Fruit fly (Drosophila melanogaster) whole organism, wandering third instar larva: ENCODE data around the gene mof.

ENCODE experiments used
- Abd-B ChIP-seq: fragments of >200 bp; optimal IDR thresholded peaks from 2 replicates; lab custom pipeline; 2017; ENCODE audit warnings: missing biosample characterization, missing genetic modification characterization
- CG9705 ChIP-seq: fragments of 200-800 bp; sonication (Bioruptor generic); optimal IDR thresholded peaks from 2 replicates; lab custom pipeline; 2018; ENCODE audit warnings: missing biosample characterization, mild to moderate bottlenecking, missing genetic modification characterization
- CrebA ChIP-seq: fragments of 200-800 bp; sonication (Bioruptor generic); optimal IDR thresholded peaks from 2 replicates; lab custom pipeline; 2016; ENCODE audit warnings: missing biosample characterization, mild to moderate bottlenecking, missing genetic modification characterization, borderline replicate concordance
- Dfd ChIP-seq: fragments of >200 bp; optimal IDR thresholded peaks from 2 replicates; lab custom pipeline; 2017; ENCODE audit warnings: missing biosample characterization, missing genetic modification characterization
- Dif ChIP-seq: fragments of 200-275, 200-300 bp; sonication (Bioruptor generic); optimal IDR thresholded peaks from 2 replicates; lab custom pipeline; 2018; ENCODE audit warnings: missing biosample characterization, missing genetic modification characterization; ENCODE audit not compliant: partially characterized antibody
- GATAd ChIP-seq: sonication (Bioruptor generic); optimal IDR thresholded peaks from 2 replicates; lab custom pipeline; 2016; ENCODE audit warnings: missing biosample characterization, missing genetic modification characterization
- HLH106 ChIP-seq: fragments of 200-800 bp; optimal IDR thresholded peaks from 3 replicates; lab custom pipeline; 2019; ENCODE audit warnings: missing biosample characterization, mild to moderate bottlenecking, missing genetic modification characterization, moderate library complexity
- Hnf4 ChIP-seq: fragments of 200-800 bp; sonication (Bioruptor generic); optimal IDR thresholded peaks from 2 replicates; lab custom pipeline; 2016; ENCODE audit warnings: missing biosample characterization, mild to moderate bottlenecking, missing genetic modification characterization
- Hr78 ChIP-seq: fragments of >200 bp; optimal IDR thresholded peaks from 2 replicates; lab custom pipeline; 2017; ENCODE audit warnings: missing biosample characterization, missing genetic modification characterization
- Hr83 ChIP-seq: fragments of 200-300 bp; sonication (Bioruptor generic); optimal IDR thresholded peaks from 2 replicates; lab custom pipeline; 2016; ENCODE audit warnings: missing biosample characterization, mild to moderate bottlenecking, missing genetic modification characterization, moderate library complexity; ENCODE audit not compliant: poor library complexity, severe bottlenecking
- Jra ChIP-seq: sonication (Bioruptor generic); optimal IDR thresholded peaks from 2 replicates; lab custom pipeline; 2016; ENCODE audit warnings: missing biosample characterization, missing genetic modification characterization
- Mio ChIP-seq: sonication (Bioruptor generic); optimal IDR thresholded peaks from 2 replicates; lab custom pipeline; 2016; ENCODE audit warnings: missing biosample characterization, missing genetic modification characterization
- Myc ChIP-seq: fragments of >200 bp; optimal IDR thresholded peaks from 2 replicates; lab custom pipeline; 2017
- N ChIP-seq: fragments of >200 bp; optimal IDR thresholded peaks from 2 replicates; lab custom pipeline; 2018; ENCODE audit warnings: missing biosample characterization, missing external identifiers, missing genetic modification characterization
- OdsH ChIP-seq: fragments of 200-800 bp; sonication (Bioruptor generic); optimal IDR thresholded peaks from 2 replicates; lab custom pipeline; 2016; ENCODE audit warnings: missing biosample characterization, mild to moderate bottlenecking, missing genetic modification characterization
- Rel ChIP-seq, 2 experiments: fragments of 200-800 bp; sonication (Bioruptor generic) in 1 of 2; optimal IDR thresholded peaks; 2 replicates in 1 of 2; 3 replicates in 1 of 2; lab custom pipeline; 2016 to 2019; ENCODE audit warnings: mild to moderate bottlenecking in 2 of 2, missing biosample characterization in 2 of 2, missing genetic modification characterization in 2 of 2, moderate library complexity in 1 of 2
- Sp1 ChIP-seq: fragments of 200-800 bp; sonication (Bioruptor generic); optimal IDR thresholded peaks from 3 replicates; lab custom pipeline; 2019; ENCODE audit warnings: missing biosample characterization, mild to moderate bottlenecking, missing genetic modification characterization, moderate library complexity
- br ChIP-seq: fragments of 200-800 bp; sonication (Bioruptor generic); optimal IDR thresholded peaks from 2 replicates; lab custom pipeline; 2016; ENCODE audit warnings: missing biosample characterization, missing genetic modification characterization
- brk ChIP-seq: fragments of 200-800 bp; sonication (Bioruptor generic); optimal IDR thresholded peaks from 2 replicates; lab custom pipeline; 2016; ENCODE audit warnings: missing biosample characterization, mild to moderate bottlenecking, missing genetic modification characterization
- dl ChIP-seq, 2 experiments: fragments of 175-275, 200-275 bp in 1 of 2; fragments of 200-275 bp in 1 of 2; sonication (Bioruptor generic); optimal IDR thresholded peaks; lab custom pipeline; 2018; ENCODE audit warnings: mild to moderate bottlenecking in 2 of 2, missing biosample characterization in 2 of 2, missing genetic modification characterization in 2 of 2, moderate library complexity in 2 of 2; ENCODE audit not compliant: partially characterized antibody in 2 of 2, insufficient read depth in 1 of 2
- dsf ChIP-seq: sonication (Bioruptor generic); optimal IDR thresholded peaks from 2 replicates; lab custom pipeline; 2016; ENCODE audit warnings: missing biosample characterization, missing genetic modification characterization, borderline replicate concordance
- foxo ChIP-seq, 2 experiments: fragments of 200-800 bp; sonication (Bioruptor generic); optimal IDR thresholded peaks; 2 replicates in 1 of 2; 3 replicates in 1 of 2; lab custom pipeline; 2016 to 2017; ENCODE audit warnings: missing biosample characterization in 2 of 2, missing genetic modification characterization in 2 of 2
- h ChIP-seq: fragments of 200-800 bp; sonication (Bioruptor generic); optimal IDR thresholded peaks from 3 replicates; lab custom pipeline; 2016; ENCODE audit warnings: missing biosample characterization, mild to moderate bottlenecking, missing genetic modification characterization
- psq ChIP-seq: fragments of 200-800 bp; sonication (Bioruptor generic); optimal IDR thresholded peaks from 3 replicates; lab custom pipeline; 2017; ENCODE audit warnings: missing biosample characterization, mild to moderate bottlenecking, missing genetic modification characterization, moderate library complexity
- rgr ChIP-seq: fragments of 200-800 bp; sonication (Bioruptor generic); optimal IDR thresholded peaks from 3 replicates; lab custom pipeline; 2016; ENCODE audit warnings: missing biosample characterization, mild to moderate bottlenecking, missing genetic modification characterization
- sage ChIP-seq: fragments of 200-800 bp; sonication (Bioruptor generic); optimal IDR thresholded peaks from 2 replicates; lab custom pipeline; 2016; ENCODE audit warnings: missing biosample characterization, mild to moderate bottlenecking, missing genetic modification characterization
- tai ChIP-seq: sonication (Bioruptor generic); optimal IDR thresholded peaks from 2 replicates; lab custom pipeline; 2016; ENCODE audit warnings: missing biosample characterization, missing genetic modification characterization
- usp ChIP-seq: fragments of >200 bp; optimal IDR thresholded peaks from 2 replicates; lab custom pipeline; 2017; ENCODE audit warnings: missing biosample characterization, missing genetic modification characterization
- woc ChIP-seq: sonication (Bioruptor generic); optimal IDR thresholded peaks from 2 replicates; lab custom pipeline; 2016; ENCODE audit warnings: missing biosample characterization, mild to moderate bottlenecking, missing genetic modification characterization

Gene mof

DNA sequence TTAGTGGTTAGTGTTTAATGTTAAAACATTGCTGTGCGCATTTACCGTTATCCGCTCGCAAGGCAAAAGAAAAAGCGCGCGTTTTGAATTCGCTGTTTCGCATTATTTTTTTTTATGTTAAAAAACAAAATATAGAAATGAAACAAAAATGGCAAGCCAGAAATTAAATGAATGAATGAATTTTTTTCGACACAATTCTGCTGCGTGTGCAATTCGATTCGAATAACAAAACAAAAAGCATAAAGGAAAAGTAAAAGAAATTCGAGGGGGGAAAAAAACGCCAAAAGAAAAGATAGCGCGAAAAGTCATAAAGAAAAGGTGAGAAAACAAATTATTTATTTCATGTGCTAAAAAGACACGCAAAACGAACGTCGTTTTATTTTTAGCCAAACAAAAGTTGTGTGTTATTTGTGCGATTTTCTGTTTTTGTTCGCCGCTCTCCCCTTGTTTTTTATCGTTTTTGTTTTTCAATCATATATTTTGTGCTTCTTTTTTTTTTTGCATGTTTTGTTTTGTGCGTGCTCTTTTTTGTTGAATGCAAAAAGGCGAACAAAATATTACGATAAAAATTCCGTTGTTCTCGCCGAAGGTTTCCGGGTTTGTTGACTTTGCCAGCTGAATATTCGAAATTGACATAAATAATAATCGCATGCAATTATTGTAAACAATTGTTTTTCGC, 40.8 kb upstream of the mof start:
- no peak for TF ChIP-seq GATAd (GFP tag; lab: Kevin White, UChicago)
- TF ChIP-seq OdsH (GFP tag; lab: Kevin White, UChicago) = no peak
- TF ChIP-seq rgr = no peak
- TF ChIP-seq HLH106 (tag; lab: Kevin White, UChicago) = no peak
- no peak for TF ChIP-seq Dif (GFP tag; lab: Kevin White, UChicago)
- TF ChIP-seq tai (GFP tag; lab: Kevin White, UChicago) = no peak
- TF ChIP-seq Hr83 (GFP tag; lab: Kevin White, UChicago) = no peak
- TF ChIP-seq Dfd (GFP tag; lab: Kevin White, UChicago) = no peak
- TF ChIP-seq CrebA (GFP tag; lab: Kevin White, UChicago) = no peak
- no peak for TF ChIP-seq Myc (lab: Kevin White, UChicago)
- no peak for TF ChIP-seq woc (GFP tag; lab: Kevin White, UChicago)
- TF ChIP-seq CG9705 (GFP tag; lab: Kevin White, UChicago) = no peak
- TF ChIP-seq usp = no peak
- TF ChIP-seq Abd-B (GFP tag; lab: Kevin White, UChicago) = no peak
- TF ChIP-seq Mio (GFP tag; lab: Kevin White, UChicago) = no peak
- no peak for TF ChIP-seq foxo (GFP tag; optimal IDR thresholded peaks at IDR 0.05; lab: Kevin White, UChicago)
- TF ChIP-seq brk (GFP tag; lab: Kevin White, UChicago) = peak; percentile 14
- TF ChIP-seq dsf (GFP tag; lab: Kevin White, UChicago) = no peak
- TF ChIP-seq psq = peak; percentile 70
- peak; percentile 23 for TF ChIP-seq Sp1 (GFP tag; lab: Kevin White, UChicago)
- TF ChIP-seq Hr78 = no peak

DNA sequence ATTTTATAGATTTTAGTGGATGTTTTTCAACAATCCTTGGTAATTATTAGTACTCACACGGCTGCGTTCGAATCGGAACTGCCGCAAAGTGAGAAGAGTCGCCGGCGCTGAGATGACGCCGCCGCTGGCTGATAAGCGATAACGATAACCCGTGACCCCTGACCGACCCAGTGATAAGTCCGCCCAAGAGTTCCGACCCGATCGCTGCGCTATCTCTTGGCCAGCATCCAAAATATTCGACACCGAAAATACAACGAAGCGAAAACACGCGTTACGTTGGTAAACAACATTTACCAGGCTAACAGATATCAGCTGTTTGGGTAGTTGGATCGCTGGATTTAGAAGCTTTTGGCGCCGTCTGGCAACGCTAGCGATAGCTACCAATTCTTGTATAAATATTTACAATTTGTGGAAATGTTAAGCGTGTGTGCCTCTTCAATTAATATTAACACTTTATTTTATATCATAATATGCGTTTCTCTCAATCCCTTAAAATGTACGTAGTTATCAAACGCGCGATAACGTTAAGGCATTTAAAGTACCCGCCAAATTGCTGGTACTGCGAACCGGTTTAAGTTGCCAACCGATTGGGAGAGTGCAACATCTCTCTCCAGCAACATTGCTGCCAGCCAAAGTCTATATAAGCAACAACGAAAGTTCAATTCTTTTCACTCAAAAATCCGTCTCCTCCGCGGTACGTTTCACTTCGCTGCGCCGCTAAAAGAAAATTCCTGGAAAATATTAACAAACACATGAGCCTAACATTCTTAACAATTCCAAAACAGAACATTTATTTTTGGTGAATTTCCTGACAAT, 40.0 kb upstream of the mof start, which contains the start of the genes Shmt and CG3726:
Shmt (minus strand) TSS at position 304 of the 816 bp plus-strand sequence.
CG3726 (plus strand) TSS at position 604 of the 816 bp plus-strand sequence.
- TF ChIP-seq Mio (GFP tag; lab: Kevin White, UChicago) (no peak), Myc (lab: Kevin White, UChicago) (peak; percentile 37), Hnf4 (peak; percentile 8), Hr83 (GFP tag; lab: Kevin White, UChicago) (peak; percentile 3), Dif (GFP tag; lab: Kevin White, UChicago) (peak; percentile 30), Rel (GFP tag; optimal IDR thresholded peaks at IDR 0.05; lab: Kevin White, UChicago) (peak; percentile 3), Rel (tag; optimal IDR thresholded peaks at IDR 0.05; lab: Kevin White, UChicago) (no peak), N (no peak), Sp1 (GFP tag; lab: Kevin White, UChicago) (peak; percentile 20), dl (GFP tag; optimal IDR thresholded peaks at IDR 0.05; lab: Kevin White, UChicago; ENCODE audit: insufficient read depth in 1 of 2, partially characterized antibody in 2 of 2) (no peak), h (GFP tag; lab: Kevin White, UChicago) (peak; percentile 30)
- TF ChIP-seq, all 38 proteins: peak for 7

DNA sequence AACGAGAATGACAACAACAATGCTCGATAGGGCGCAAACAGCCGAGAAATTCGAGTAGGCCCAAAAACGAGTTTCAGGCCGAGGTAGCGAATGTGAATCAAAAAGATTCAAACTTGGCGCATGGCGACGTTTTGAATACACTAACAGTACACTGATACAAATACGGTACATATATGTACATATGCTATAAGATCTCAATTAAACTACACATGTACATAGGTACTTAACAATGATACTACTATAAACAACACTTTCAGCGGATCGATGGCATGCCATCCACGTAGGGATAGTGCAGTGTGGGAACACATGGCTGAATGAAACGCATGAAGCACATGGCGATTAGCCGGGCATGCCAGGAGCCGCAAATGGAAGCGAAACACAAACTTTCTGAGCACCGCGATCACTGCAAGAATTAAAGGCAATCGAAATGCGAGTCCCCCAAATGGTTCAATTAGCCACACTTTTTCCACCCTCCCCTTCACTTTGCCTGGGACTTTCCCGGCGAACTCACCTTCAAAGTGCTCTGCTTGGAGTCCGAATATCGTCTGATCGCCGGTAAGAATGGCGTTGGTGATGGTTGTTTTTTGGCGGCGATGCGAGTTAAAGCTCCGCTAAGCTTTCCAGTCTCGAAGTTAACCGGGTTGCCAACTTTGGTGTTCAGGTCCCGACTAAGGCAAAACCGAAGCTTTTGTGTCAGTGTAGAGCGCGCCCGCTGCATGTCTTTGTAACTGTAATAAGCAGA, 39.3 kb upstream of the mof start:
- peak in 1 of 2 experiments; percentile 27 for TF ChIP-seq dl (GFP tag; optimal IDR thresholded peaks at IDR 0.05; lab: Kevin White, UChicago; ENCODE audit: insufficient read depth in 1 of 2, partially characterized antibody in 2 of 2)
- TF ChIP-seq HLH106 (tag; lab: Kevin White, UChicago) = peak; percentile 14
- TF ChIP-seq br (GFP tag; lab: Kevin White, UChicago) = no peak
- peak; percentile 39 for TF ChIP-seq Sp1 (GFP tag; lab: Kevin White, UChicago)
- TF ChIP-seq dsf (GFP tag; lab: Kevin White, UChicago) = no peak
- TF ChIP-seq foxo (GFP tag; optimal IDR thresholded peaks at IDR 0.05; lab: Kevin White, UChicago) = peak in 1 of 2 experiments; percentile 5
- TF ChIP-seq OdsH (GFP tag; lab: Kevin White, UChicago) = peak; percentile 26
- TF ChIP-seq sage (GFP tag; lab: Kevin White, UChicago) = no peak
- no peak for TF ChIP-seq Myc (lab: Kevin White, UChicago)
- TF ChIP-seq Hnf4 = no peak
- TF ChIP-seq Rel (GFP tag; optimal IDR thresholded peaks at IDR 0.05; lab: Kevin White, UChicago) = no peak
- TF ChIP-seq Rel (tag; optimal IDR thresholded peaks at IDR 0.05; lab: Kevin White, UChicago) = peak; percentile 98
- TF ChIP-seq Dif (GFP tag; lab: Kevin White, UChicago) = peak; percentile 44
- no peak for TF ChIP-seq Jra (GFP tag; lab: Kevin White, UChicago)
